Fruit fly (Drosophila melanogaster): Measurements from ENCODE around the gene ng1.
A peak's percentile ranks its signal among the peaks of the same experiment; 100 is the strongest.

ng1 gene

dm6 chrX:3288909-3289706 lies 46.9 kb downstream of the ng1 start:
- TF ChIP-seq Scr (GFP tag; IDR thresholded peaks at IDR 0.05; ENCODE audit: partially characterized antibody) (no peak), CG9727 (GFP tag; optimal IDR thresholded peaks at IDR 0.05) (no peak), Stat92E (GFP tag; optimal IDR thresholded peaks at IDR 0.05) (no peak), Dip3 (GFP tag; optimal IDR thresholded peaks at IDR 0.05) (no peak), zen2 (GFP tag; IDR thresholded peaks at IDR 0.05; ENCODE audit: partially characterized antibody) (0 out of 3 replicates have a peak, but pooled peaks have one; percentile 26), prd (optimal IDR thresholded peaks at IDR 0.05) (no peak), prd (GFP tag; IDR thresholded peaks at IDR 0.05) (peak; percentile 52), Antp (GFP tag; optimal IDR thresholded peaks at IDR 0.05) (no peak), H2.0 (GFP tag; IDR thresholded peaks at IDR 0.05) (0 out of 2 replicates have a peak, but pooled peaks have one; percentile 25), CG33557 (GFP tag; optimal IDR thresholded peaks at IDR 0.05) (no peak), dan (GFP tag; IDR thresholded peaks at IDR 0.05) (no peak), nerfin-2 (GFP tag; IDR thresholded peaks at IDR 0.05; ENCODE audit: partially characterized antibody) (no peak), ATbp (GFP tag; optimal IDR thresholded peaks at IDR 0.05) (peak; percentile 28), NFAT (GFP tag; IDR thresholded peaks at IDR 0.05) (no peak), unc-4 (GFP tag; IDR thresholded peaks at IDR 0.05; ENCODE audit: partially characterized antibody) (no peak), Fer3 (tag; optimal IDR thresholded peaks at IDR 0.05) (peak; percentile 22), Hand (GFP tag; optimal IDR thresholded peaks at IDR 0.05) (no peak), ranshi (GFP tag; IDR thresholded peaks at IDR 0.05) (peak; percentile 13; the same call in 1 of the 2 replicates), sima (GFP tag; optimal IDR thresholded peaks at IDR 0.05) (no peak), lilli (GFP tag; optimal IDR thresholded peaks at IDR 0.05) (peak; percentile 1), aop (GFP tag; IDR thresholded peaks at IDR 0.05) (no peak), CG31224 (GFP tag; IDR thresholded peaks at IDR 0.05) (no peak), Rx (GFP tag; IDR thresholded peaks at IDR 0.05) (0 out of 2 replicates have a peak, but pooled peaks have one; percentile 14), Hr39 (optimal IDR thresholded peaks at IDR 0.05) (peak; percentile 95), CG12071 (GFP tag; optimal IDR thresholded peaks at IDR 0.05) (no peak), CG34376 (GFP tag; optimal IDR thresholded peaks at IDR 0.05) (no peak), CG31365 (tag; optimal IDR thresholded peaks at IDR 0.05) (no peak), CG6175 (GFP tag; IDR thresholded peaks at IDR 0.05) (no peak), CG9437 (GFP tag; optimal IDR thresholded peaks at IDR 0.05) (peak; percentile 40), pan (optimal IDR thresholded peaks at IDR 0.05) (no peak), pan (GFP tag; optimal IDR thresholded peaks at IDR 0.05 in 1 of 2, IDR thresholded peaks at IDR 0.05 in 1 of 2) (peak in 1 of 2 experiments; percentile 67), Dref (GFP tag; IDR thresholded peaks at IDR 0.05) (no peak), CG18599 (GFP tag; optimal IDR thresholded peaks at IDR 0.05) (peak; percentile 42), CG33213 (GFP tag; optimal IDR thresholded peaks at IDR 0.05) (no peak), CG30020 (tag; optimal IDR thresholded peaks at IDR 0.05) (no peak), CG9876 (GFP tag; optimal IDR thresholded peaks at IDR 0.05) (no peak), CG18011 (GFP tag; optimal IDR thresholded peaks at IDR 0.05) (no peak), wek (GFP tag; optimal IDR thresholded peaks at IDR 0.05) (no peak), Drgx (GFP tag; IDR thresholded peaks at IDR 0.05) (peak; percentile 46), lov (optimal IDR thresholded peaks at IDR 0.05) (no peak), lov (GFP tag; IDR thresholded peaks at IDR 0.05) (0 out of 3 replicates have a peak, but pooled peaks have one; percentile 15), Fer2 (tag; optimal IDR thresholded peaks at IDR 0.05) (no peak), Dip2 (GFP tag; IDR thresholded peaks at IDR 0.05) (no peak), mld (GFP tag; IDR thresholded peaks at IDR 0.05; ENCODE audit: partially characterized antibody) (0 out of 3 replicates have a peak, but pooled peaks have one; percentile 29), Dfd (GFP tag; optimal IDR thresholded peaks at IDR 0.05) (peak in 1 of 2 experiments; percentile 71), CG13624 (GFP tag; optimal IDR thresholded peaks at IDR 0.05) (no peak), amos (GFP tag; IDR thresholded peaks at IDR 0.05; ENCODE audit: partially characterized antibody) (no peak), lbe (GFP tag; optimal IDR thresholded peaks at IDR 0.05) (no peak), Six4 (GFP tag; optimal IDR thresholded peaks at IDR 0.05) (peak; percentile 17)

All from whole organism, embryonic.